Worm (Caenorhabditis elegans) whole organism, young adult: ENCODE results near the gene F44E2.6.
A peak's percentile ranks its signal among the peaks of the same experiment; 100 is the strongest.

Source experiments
- B0261.1 ChIP-seq: sonication (generic microtip); optimal IDR thresholded peaks from 2 replicates; lab custom pipeline; 2016; ENCODE audit warnings: mild to moderate bottlenecking, missing genetic modification characterization, moderate library complexity, missing compliant biosample characterization
- F37B4.10 ChIP-seq: fragments of 200-800 bp; sonication (Bioruptor generic); IDR thresholded peaks from 2 replicates; pipeline ENCODE4 v1.3.6; 2022; ENCODE audit warnings: missing genetic modification characterization, missing compliant biosample characterization
- F39B2.1 ChIP-seq: fragments of 200-800 bp; sonication (Bioruptor generic); IDR thresholded peaks from 2 replicates; pipeline ENCODE4 v1.3.6; 2022; ENCODE audit warnings: missing genetic modification reagents, missing genetic modification characterization, missing compliant biosample characterization
- F52B5.7 ChIP-seq: sonication (generic microtip); optimal IDR thresholded peaks from 2 replicates; lab custom pipeline; 2016; ENCODE audit warnings: mild to moderate bottlenecking, missing genetic modification characterization, missing compliant biosample characterization
- F57A8.1 ChIP-seq: fragments of 200-800 bp; sonication (Bioruptor generic); optimal IDR thresholded peaks from 2 replicates; lab custom pipeline; 2018; ENCODE audit warnings: mild to moderate bottlenecking, missing genetic modification characterization, moderate library complexity, missing compliant biosample characterization
- Y67H2A.10 ChIP-seq: fragments of 200-800 bp; sonication (Bioruptor generic); conservative IDR thresholded peaks from 2 replicates; pipeline ENCODE4 v1.3.6; 2022; ENCODE audit warnings: missing genetic modification reagents, missing genetic modification characterization, missing compliant biosample characterization
- ama-1 ChIP-seq, 3 experiments: fragments of 150-350 bp in 1 of 3; sonication (generic microtip) in 2 of 3; optimal IDR thresholded peaks; 2 replicates each; lab custom pipeline; 2014 to 2018; ENCODE audit warnings: missing biosample characterization in 2 of 3, missing genetic modification characterization in 2 of 3, missing genetic modification reagents in 2 of 3
- atf-7 ChIP-seq: sonication (generic microtip); optimal IDR thresholded peaks from 2 replicates; lab custom pipeline; 2017; ENCODE audit warnings: mild to moderate bottlenecking, missing genetic modification characterization, missing compliant biosample characterization
- bed-2 ChIP-seq: fragments of 200-800 bp; sonication (Bioruptor generic); IDR thresholded peaks from 2 replicates; pipeline ENCODE4 v1.3.6; 2022; ENCODE audit warnings: missing genetic modification reagents, missing genetic modification characterization, missing compliant biosample characterization
- cebp-1 ChIP-seq, 2 experiments: fragments of 200-800 bp in 1 of 2; sonication (Bioruptor generic) in 1 of 2; sonication (generic microtip) in 1 of 2; IDR thresholded peaks in 1 of 2; optimal IDR thresholded peaks in 1 of 2; 2 replicates each; pipeline versions ENCODE4 v1.3.6 to Lab custom; 2017 to 2022; ENCODE audit warnings: missing compliant biosample characterization in 2 of 2, missing genetic modification characterization in 2 of 2, mild to moderate bottlenecking in 1 of 2, missing genetic modification reagents in 1 of 2, moderate library complexity in 1 of 2
- ceh-58 ChIP-seq: fragments of 200-800 bp; sonication (Bioruptor generic); IDR thresholded peaks from 2 replicates; pipeline ENCODE4 v1.3.6; 2022; ENCODE audit warnings: missing genetic modification characterization, missing compliant biosample characterization
- chd-7 ChIP-seq: sonication (generic microtip); optimal IDR thresholded peaks from 2 replicates; lab custom pipeline; 2016; ENCODE audit warnings: mild to moderate bottlenecking, missing genetic modification characterization, moderate library complexity, missing compliant biosample characterization
- efl-1 ChIP-seq: fragments of 150-350 bp; optimal IDR thresholded peaks from 2 replicates; lab custom pipeline; 2014; ENCODE audit warnings: missing biosample characterization, missing genetic modification reagents, missing genetic modification characterization
- egl-44 ChIP-seq: fragments of 200-800 bp; sonication (Bioruptor generic); IDR thresholded peaks from 2 replicates; pipeline ENCODE4 v1.3.6; 2022; ENCODE audit warnings: missing genetic modification reagents, missing genetic modification characterization, missing compliant biosample characterization
- egrh-3 ChIP-seq: fragments of 200-800 bp; sonication (Bioruptor generic); IDR thresholded peaks from 2 replicates; pipeline ENCODE4 v1.3.6; 2022; ENCODE audit warnings: missing genetic modification reagents, missing genetic modification characterization, missing compliant biosample characterization
- ekl-4 ChIP-seq: fragments of 200-800 bp; sonication (Bioruptor generic); IDR thresholded peaks from 2 replicates; pipeline ENCODE4 v1.3.6; 2022; ENCODE audit warnings: missing genetic modification reagents, missing genetic modification characterization, missing compliant biosample characterization
- hlh-26 ChIP-seq: fragments of 200-800 bp; sonication (Bioruptor generic); conservative IDR thresholded peaks from 2 replicates; pipeline ENCODE4 v1.3.6; 2022; ENCODE audit warnings: missing genetic modification reagents, missing genetic modification characterization, missing compliant biosample characterization
- hmg-20 ChIP-seq: fragments of 200-800 bp; sonication (Bioruptor generic); IDR thresholded peaks from 2 replicates; pipeline ENCODE4 v1.3.6; 2022; ENCODE audit warnings: missing genetic modification reagents, missing genetic modification characterization, missing compliant biosample characterization
- let-526 ChIP-seq: fragments of 200-800 bp; sonication (Bioruptor generic); IDR thresholded peaks from 2 replicates; pipeline ENCODE4 v1.3.6; 2022; ENCODE audit warnings: missing genetic modification reagents, missing genetic modification characterization, missing compliant biosample characterization
- let-607 ChIP-seq, 2 experiments: fragments of 200-800 bp in 1 of 2; sonication (Bioruptor generic) in 1 of 2; sonication (generic microtip) in 1 of 2; optimal IDR thresholded peaks; 2 replicates each; lab custom pipeline; 2016 to 2018; ENCODE audit warnings: mild to moderate bottlenecking in 2 of 2, missing compliant biosample characterization in 2 of 2, missing genetic modification characterization in 2 of 2, moderate library complexity in 2 of 2, missing genotype in 1 of 2
- madf-6 ChIP-seq: fragments of 200-800 bp; sonication (Bioruptor generic); IDR thresholded peaks from 2 replicates; pipeline ENCODE4 v1.3.6; 2022; ENCODE audit warnings: missing genetic modification reagents, missing genetic modification characterization, missing compliant biosample characterization
- madf-8 ChIP-seq: fragments of 200-800 bp; sonication (Bioruptor generic); conservative IDR thresholded peaks from 2 replicates; pipeline ENCODE4 v1.3.6; 2022; ENCODE audit warnings: missing genetic modification reagents, missing genetic modification characterization, missing compliant biosample characterization
- mes-4 ChIP-seq: sonication (generic microtip); optimal IDR thresholded peaks from 2 replicates; lab custom pipeline; 2016; ENCODE audit warnings: missing genotype, missing genetic modification characterization, missing compliant biosample characterization
- nfya-2 ChIP-seq: fragments of 200-800 bp; sonication (Bioruptor generic); IDR thresholded peaks from 2 replicates; pipeline ENCODE4 v1.3.6; 2022; ENCODE audit warnings: missing genetic modification reagents, missing genetic modification characterization, missing compliant biosample characterization
- nfyb-1 ChIP-seq: fragments of 200-800 bp; sonication (Bioruptor generic); IDR thresholded peaks from 2 replicates; pipeline ENCODE4 v1.3.6; 2022; ENCODE audit warnings: missing genetic modification reagents, missing genetic modification characterization, missing compliant biosample characterization
- nhr-80 ChIP-seq: sonication (generic microtip); optimal IDR thresholded peaks from 2 replicates; lab custom pipeline; 2016; ENCODE audit warnings: missing genetic modification characterization, missing compliant biosample characterization
- nhr-90 ChIP-seq: sonication (generic microtip); optimal IDR thresholded peaks from 2 replicates; lab custom pipeline; 2016; ENCODE audit warnings: missing genotype, mild to moderate bottlenecking, missing genetic modification characterization, missing compliant biosample characterization
- pha-4 ChIP-seq: fragments of 150-350 bp; sonication (generic microtip); optimal IDR thresholded peaks from 2 replicates; lab custom pipeline; 2014; ENCODE audit warnings: missing biosample characterization, missing genetic modification reagents, missing genetic modification characterization
- rcor-1 ChIP-seq: fragments of 200-800 bp; sonication (Bioruptor generic); IDR thresholded peaks from 2 replicates; pipeline ENCODE4 v1.3.6; 2022; ENCODE audit warnings: missing genetic modification reagents, missing genetic modification characterization, missing compliant biosample characterization
- rec-8 ChIP-seq, 2 experiments: sonication (generic microtip); optimal IDR thresholded peaks; 2 replicates each; lab custom pipeline; 2016; ENCODE audit warnings: mild to moderate bottlenecking in 2 of 2, missing genetic modification characterization in 2 of 2, missing genetic modification reagents in 2 of 2, missing genotype in 2 of 2, missing biosample characterization in 1 of 2, missing compliant biosample characterization in 1 of 2, moderate library complexity in 1 of 2
- rpc-1 ChIP-seq, 2 experiments: fragments of 150-350 bp in 1 of 2; sonication (generic microtip) in 1 of 2; optimal IDR thresholded peaks; 2 replicates each; lab custom pipeline; 2014 to 2018; ENCODE audit warnings: missing biosample characterization in 1 of 2, missing genetic modification characterization in 1 of 2, missing genetic modification reagents in 1 of 2, missing genotype in 1 of 2
- sea-2 ChIP-seq: fragments of 200-800 bp; sonication (Bioruptor generic); IDR thresholded peaks from 2 replicates; pipeline ENCODE4 v1.3.6; 2022; ENCODE audit warnings: missing genetic modification characterization, missing compliant biosample characterization
- snpc-3.4 ChIP-seq: sonication (generic microtip); optimal IDR thresholded peaks from 2 replicates; lab custom pipeline; 2017; ENCODE audit warnings: missing genetic modification characterization, mild to moderate bottlenecking, missing compliant biosample characterization, antibody characterized with exemption, moderate library complexity, missing genotype, missing genetic modification reagents
- unc-130 ChIP-seq: sonication (generic microtip); optimal IDR thresholded peaks from 2 replicates; lab custom pipeline; 2016; ENCODE audit warnings: missing genetic modification reagents, missing genetic modification characterization, missing compliant biosample characterization
- unc-62 ChIP-seq: fragments of 150-350 bp; optimal IDR thresholded peaks from 2 replicates; lab custom pipeline; 2014; ENCODE audit warnings: missing biosample characterization, missing genetic modification reagents, missing genetic modification characterization
- xnd-1 ChIP-seq: sonication (generic microtip); optimal IDR thresholded peaks from 2 replicates; lab custom pipeline; 2016; ENCODE audit warnings: missing genotype, missing genetic modification reagents, missing genetic modification characterization, missing compliant biosample characterization
- zim-3 ChIP-seq: sonication (generic microtip); optimal IDR thresholded peaks from 2 replicates; lab custom pipeline; 2017; ENCODE audit warnings: mild to moderate bottlenecking, missing genetic modification characterization, moderate library complexity, missing compliant biosample characterization
- ztf-18 ChIP-seq: sonication (generic microtip); optimal IDR thresholded peaks from 2 replicates; lab custom pipeline; 2016; ENCODE audit warnings: missing genotype, mild to moderate bottlenecking, missing genetic modification characterization, missing compliant biosample characterization
- ztf-22 ChIP-seq: fragments of 200-800 bp; sonication (Bioruptor generic); optimal IDR thresholded peaks from 2 replicates; lab custom pipeline; 2018; ENCODE audit warnings: mild to moderate bottlenecking, missing genetic modification characterization, moderate library complexity, missing compliant biosample characterization
- ztf-25 ChIP-seq: fragments of 200-800 bp; sonication (Bioruptor generic); IDR thresholded peaks from 2 replicates; pipeline ENCODE4 v1.3.6; 2022; ENCODE audit warnings: missing genetic modification reagents, missing genetic modification characterization, missing compliant biosample characterization
- ztf-28 ChIP-seq: fragments of 200-800 bp; sonication (Bioruptor generic); IDR thresholded peaks from 2 replicates; pipeline ENCODE4 v1.3.6; 2022; ENCODE audit warnings: missing genetic modification reagents, missing genetic modification characterization, missing compliant biosample characterization

Gene F44E2.6

DNA sequence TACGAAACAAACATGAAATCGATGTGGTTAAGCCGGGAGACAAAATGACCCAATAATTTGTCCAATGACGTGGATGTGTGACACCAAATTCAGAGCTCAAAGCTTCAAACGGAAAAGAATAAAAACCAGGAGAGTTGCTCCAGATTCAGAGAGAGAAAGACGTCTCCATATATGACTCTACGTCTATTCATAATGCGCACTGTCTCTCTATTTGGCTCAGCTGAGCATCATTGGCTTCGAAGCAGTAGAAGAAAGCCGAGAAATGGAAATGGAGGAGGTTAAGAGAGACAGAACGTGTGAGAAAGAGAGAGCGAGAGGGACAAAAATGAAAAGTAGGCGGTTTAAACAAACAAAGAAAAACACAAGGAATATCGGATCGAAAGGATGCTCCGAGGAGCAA, 41.3 kb upstream of the F44E2.6 start:
- TF ChIP-seq cebp-1 (GFP tag; IDR thresholded peaks at IDR 0.05; lab: Robert Waterston, UW) (no peak), cebp-1 (tag; optimal IDR thresholded peaks at IDR 0.05; lab: Kevin White, UChicago) (peak; percentile 70), efl-1 (GFP tag; lab: Kevin White, UChicago) (no peak)

ce11 chrIII:8885150-8885549, 40.1 kb upstream of the F44E2.6 start, which contains the start of gene svop-1:
svop-1 (minus strand) TSS chrIII:8885488.
- TF ChIP-seq ceh-58 (no peak), F52B5.7 (tag; lab: Kevin White, UChicago) (no peak), ztf-28 (GFP tag; lab: Robert Waterston, UW) (no peak), xnd-1 (tag; lab: Kevin White, UChicago) (no peak), mes-4 (tag; lab: Kevin White, UChicago) (no peak), chd-7 (tag; lab: Kevin White, UChicago) (no peak), hlh-26 (no peak), atf-7 (tag; lab: Kevin White, UChicago) (no peak), F39B2.1 (GFP tag; lab: Robert Waterston, UW) (no peak), egrh-3 (GFP tag; lab: Robert Waterston, UW) (no peak), hmg-20 (GFP tag; lab: Robert Waterston, UW) (no peak), let-526 (GFP tag; lab: Robert Waterston, UW) (no peak), pha-4 (tag; lab: Kevin White, UChicago) (no peak), unc-130 (no peak), snpc-3.4 (tag; lab: Kevin White, UChicago) (no peak), rcor-1 (no peak)

ce11 chrIII:8882333-8882732, 37.3 kb upstream of the F44E2.6 start:
- TF ChIP-seq F37B4.10, result no peak
- TF ChIP-seq let-526 (GFP tag; lab: Robert Waterston, UW), result no peak
- TF ChIP-seq nfya-2 (GFP tag; lab: Robert Waterston, UW), result no peak
- TF ChIP-seq cebp-1 (GFP tag; IDR thresholded peaks at IDR 0.05; lab: Robert Waterston, UW), result no peak
- no peak for TF ChIP-seq cebp-1 (tag; optimal IDR thresholded peaks at IDR 0.05; lab: Kevin White, UChicago)
- TF ChIP-seq madf-6 (GFP tag; lab: Robert Waterston, UW), result no peak
- TF ChIP-seq nhr-90, result no peak

DNA sequence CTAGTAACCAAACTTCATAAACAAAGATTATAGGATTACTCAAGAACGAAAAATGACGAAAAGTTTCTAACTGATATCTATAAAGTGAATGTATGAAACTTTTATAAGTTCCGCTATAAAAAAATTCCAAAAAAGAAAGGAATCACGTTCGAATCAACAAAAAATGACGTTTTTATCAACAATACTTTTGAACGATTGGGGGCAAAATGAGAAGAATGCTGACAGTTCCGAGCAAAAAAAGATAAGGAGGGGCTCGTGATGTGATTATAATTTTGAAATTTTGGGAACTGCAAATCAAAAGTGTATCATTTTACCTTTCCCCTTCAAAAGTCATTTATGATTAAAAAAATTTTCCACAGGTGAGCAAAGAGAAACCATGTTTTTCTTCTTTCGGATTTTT, 33.9 kb upstream of the F44E2.6 start:
- TF ChIP-seq atf-7 (tag; lab: Kevin White, UChicago), result peak; percentile 55
- TF ChIP-seq F57A8.1 (GFP tag; lab: Kevin White, UChicago), result no peak
- no peak for TF ChIP-seq efl-1 (GFP tag; lab: Kevin White, UChicago)
- TF ChIP-seq bed-2 (GFP tag; lab: Robert Waterston, UW), result no peak
- TF ChIP-seq Y67H2A.10, result no peak
- TF ChIP-seq ztf-22, result no peak
- TF ChIP-seq sea-2, result no peak
- TF ChIP-seq cebp-1 (GFP tag; IDR thresholded peaks at IDR 0.05; lab: Robert Waterston, UW), result peak; percentile 10; the same call in 1 of the 2 replicates
- TF ChIP-seq cebp-1 (tag; optimal IDR thresholded peaks at IDR 0.05; lab: Kevin White, UChicago), result no peak
- TF ChIP-seq F39B2.1 (GFP tag; lab: Robert Waterston, UW), result no peak
- TF ChIP-seq rec-8 (tag; optimal IDR thresholded peaks at IDR 0.05; lab: Kevin White, UChicago), result no peak
- TF ChIP-seq unc-62, result peak; percentile 74
- TF ChIP-seq zim-3 (tag; lab: Kevin White, UChicago), result no peak
- no peak for TF ChIP-seq ztf-18 (tag; lab: Kevin White, UChicago)
- no peak for TF ChIP-seq let-607 (tag; optimal IDR thresholded peaks at IDR 0.05; lab: Kevin White, UChicago)
- TF ChIP-seq let-526 (GFP tag; lab: Robert Waterston, UW), result no peak
- TF ChIP-seq egl-44 (GFP tag; lab: Robert Waterston, UW), result no peak
- TF ChIP-seq nhr-80 (tag; lab: Kevin White, UChicago), result peak; percentile 85
- TF ChIP-seq ekl-4, result no peak
- no peak for TF ChIP-seq madf-8 (GFP tag; lab: Robert Waterston, UW)
- no peak for TF ChIP-seq nfyb-1 (GFP tag; lab: Robert Waterston, UW)
- TF ChIP-seq B0261.1 (tag; lab: Kevin White, UChicago), result no peak
- TF ChIP-seq ama-1 (optimal IDR thresholded peaks at IDR 0.05; lab: Kevin White, UChicago), result no peak
- no peak for TF ChIP-seq ama-1 (GFP tag; optimal IDR thresholded peaks at IDR 0.05; lab: Kevin White, UChicago)
- TF ChIP-seq ztf-25, result no peak
- no peak for TF ChIP-seq nfya-2 (GFP tag; lab: Robert Waterston, UW)
- TF ChIP-seq rpc-1 (optimal IDR thresholded peaks at IDR 0.05; lab: Kevin White, UChicago), result no peak
- TF ChIP-seq rpc-1 (tag; optimal IDR thresholded peaks at IDR 0.05; lab: Kevin White, UChicago), result no peak
